Worm (Caenorhabditis elegans) whole organism, early embryonic: ENCODE results near the gene hpo-33.

Experiments used
- B0310.2 ChIP-seq: sonication (generic microtip); optimal IDR thresholded peaks from 2 replicates; lab custom pipeline; 2016; ENCODE audit warnings: mild to moderate bottlenecking, missing genetic modification characterization, missing compliant biosample characterization
- F13C5.2 ChIP-seq: sonication (generic microtip); optimal IDR thresholded peaks from 2 replicates; lab custom pipeline; 2017; ENCODE audit warnings: mild to moderate bottlenecking, missing genetic modification characterization, inconsistent platforms, missing compliant biosample characterization
- aly-1 ChIP-seq: sonication (generic microtip); optimal IDR thresholded peaks from 2 replicates; lab custom pipeline; 2016; ENCODE audit warnings: missing genetic modification characterization, missing compliant biosample characterization
- ama-1 ChIP-seq: fragments of 150-350 bp; optimal IDR thresholded peaks from 2 replicates; lab custom pipeline; 2014
- ceh-13 ChIP-seq: fragments of 200-800 bp; sonication (Bioruptor generic); optimal IDR thresholded peaks from 2 replicates; lab custom pipeline; 2018; ENCODE audit warnings: mild to moderate bottlenecking, missing genetic modification characterization, missing compliant biosample characterization
- ceh-36 ChIP-seq: sonication (generic microtip); optimal IDR thresholded peaks from 2 replicates; lab custom pipeline; 2016; ENCODE audit warnings: missing genetic modification characterization, inconsistent platforms, missing compliant biosample characterization
- ets-7 ChIP-seq: sonication (generic microtip); optimal IDR thresholded peaks from 2 replicates; lab custom pipeline; 2016; ENCODE audit warnings: missing genotype, missing genetic modification characterization, missing compliant biosample characterization
- flt-1 ChIP-seq: fragments of 200-800 bp; sonication (Bioruptor generic); IDR thresholded peaks from 2 replicates; pipeline ENCODE4 v1.3.6; 2022; ENCODE audit warnings: missing genetic modification characterization, missing compliant biosample characterization
- hmbx-1 ChIP-seq: sonication (generic microtip); optimal IDR thresholded peaks from 2 replicates; lab custom pipeline; 2016; ENCODE audit warnings: mild to moderate bottlenecking, missing genetic modification characterization, missing compliant biosample characterization
- hmg-4 ChIP-seq: fragments of 200-800 bp; sonication (Bioruptor generic); optimal IDR thresholded peaks from 2 replicates; lab custom pipeline; 2018; ENCODE audit warnings: mild to moderate bottlenecking, missing genetic modification characterization, missing compliant biosample characterization
- hnd-1 ChIP-seq: sonication (generic microtip); optimal IDR thresholded peaks from 2 replicates; lab custom pipeline; 2016; ENCODE audit warnings: missing genetic modification characterization, missing compliant biosample characterization
- pes-1 ChIP-seq: fragments of 200-800 bp; sonication (Bioruptor generic); IDR thresholded peaks from 2 replicates; pipeline ENCODE4 v1.3.6; 2022; ENCODE audit warnings: missing genetic modification reagents, missing genetic modification characterization, missing compliant biosample characterization
- scrt-1 ChIP-seq: fragments of 200-800 bp; sonication (Bioruptor generic); IDR thresholded peaks from 2 replicates; pipeline ENCODE4 v1.3.6; 2022; ENCODE audit warnings: missing genetic modification characterization, missing compliant biosample characterization
- sea-1 ChIP-seq: fragments of 200-800 bp; sonication (Bioruptor generic); conservative IDR thresholded peaks from 2 replicates; pipeline ENCODE4 v1.3.6; 2022; ENCODE audit warnings: missing genetic modification characterization, missing compliant biosample characterization
- tbx-11 ChIP-seq: fragments of 200-800 bp; sonication (Bioruptor generic); IDR thresholded peaks from 2 replicates; pipeline ENCODE4 v1.3.6; 2022; ENCODE audit warnings: missing genetic modification characterization, missing compliant biosample characterization
- tbx-37 ChIP-seq: fragments of 200-800 bp; sonication (Bioruptor generic); conservative IDR thresholded peaks from 2 replicates; pipeline ENCODE4 v1.3.6; 2022; ENCODE audit warnings: missing genetic modification reagents, missing genetic modification characterization, missing compliant biosample characterization
- tra-4 ChIP-seq: sonication (generic microtip); optimal IDR thresholded peaks from 2 replicates; lab custom pipeline; 2017; ENCODE audit warnings: missing genetic modification characterization, missing compliant biosample characterization

Gene hpo-33

ce11 chrV:17009342-17010064 lies 32.9 kb upstream of the hpo-33 start, which contains the start of the genes clc-12 and clec-240:
Gene clc-12, minus strand, starts transcription at chrV:17009388.
Gene clec-240, plus strand, starts transcription at chrV:17010014.
- no peak for TF ChIP-seq hnd-1 (tag; lab: Kevin White, UChicago)
- TF ChIP-seq F13C5.2 (tag; lab: Kevin White, UChicago): no peak
- no peak for TF ChIP-seq hmg-4 (GFP tag; lab: Kevin White, UChicago)
- no peak for TF ChIP-seq scrt-1 (GFP tag; lab: Robert Waterston, UW)
- no peak for TF ChIP-seq ceh-13 (GFP tag; lab: Kevin White, UChicago)
- TF ChIP-seq ama-1: no peak
- TF ChIP-seq tra-4 (tag; lab: Kevin White, UChicago): no peak
- TF ChIP-seq tbx-11 (GFP tag; lab: Robert Waterston, UW): no peak
- no peak for TF ChIP-seq ceh-36
- no peak for TF ChIP-seq sea-1
- TF ChIP-seq ets-7 (tag; lab: Kevin White, UChicago): no peak
- TF ChIP-seq B0310.2 (tag; lab: Kevin White, UChicago): no peak
- TF ChIP-seq aly-1 (tag; lab: Kevin White, UChicago): no peak
- TF ChIP-seq hmbx-1 (tag; lab: Kevin White, UChicago): no peak
- TF ChIP-seq flt-1 (GFP tag; lab: Robert Waterston, UW): no peak
- TF ChIP-seq pes-1 (GFP tag; lab: Robert Waterston, UW): no peak
- no peak for TF ChIP-seq tbx-37 (GFP tag; lab: Robert Waterston, UW)

- TF ChIP-seq tbx-37 (GFP tag; lab: Robert Waterston, UW) (no peak), pes-1 (GFP tag; lab: Robert Waterston, UW) (no peak), hmg-4 (GFP tag; lab: Kevin White, UChicago) (no peak), F13C5.2 (tag; lab: Kevin White, UChicago) (no peak), ceh-36 (no peak), ceh-13 (GFP tag; lab: Kevin White, UChicago) (no peak), tra-4 (tag; lab: Kevin White, UChicago) (no peak), tbx-11 (GFP tag; lab: Robert Waterston, UW) (no peak), ama-1 (no peak), flt-1 (GFP tag; lab: Robert Waterston, UW) (no peak)
Observed at ce11 chrV:17013232-17013631, 29.1 kb upstream of the hpo-33 start, which contains the start of gene clec-241. Gene clec-241, minus strand, starts transcription at chrV:17013332.

DNA sequence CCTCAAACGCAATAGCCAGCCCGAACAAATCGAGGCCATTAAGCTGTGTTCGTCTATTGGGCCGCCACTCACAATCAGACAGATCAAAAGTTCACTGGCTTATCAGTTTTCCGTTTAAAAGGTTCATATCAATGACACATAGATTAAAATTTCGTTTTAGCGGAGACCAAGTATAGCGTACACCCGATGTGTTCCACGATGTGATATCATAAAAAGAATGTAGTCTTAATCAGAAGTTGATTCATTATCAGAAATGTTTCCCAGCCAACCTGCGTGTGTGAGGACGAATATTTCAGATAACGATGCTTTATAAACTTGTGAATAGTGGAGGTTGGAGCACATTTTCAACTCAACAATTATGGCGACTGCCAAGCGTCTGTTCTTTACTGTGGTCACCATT lies 28.3 kb upstream of the hpo-33 start, which contains the start of gene clc-13:
Gene clc-13, plus strand, starts transcription at position 359 of the 400 bp plus-strand sequence.
- TF ChIP-seq F13C5.2 (tag; lab: Kevin White, UChicago): no peak
- no peak for TF ChIP-seq sea-1
- TF ChIP-seq pes-1 (GFP tag; lab: Robert Waterston, UW): no peak
- no peak for TF ChIP-seq hmbx-1 (tag; lab: Kevin White, UChicago)
- TF ChIP-seq ceh-13 (GFP tag; lab: Kevin White, UChicago): no peak
- TF ChIP-seq hmg-4 (GFP tag; lab: Kevin White, UChicago): no peak
- no peak for TF ChIP-seq ets-7 (tag; lab: Kevin White, UChicago)
- no peak for TF ChIP-seq ceh-36
- TF ChIP-seq B0310.2 (tag; lab: Kevin White, UChicago): no peak
- TF ChIP-seq aly-1 (tag; lab: Kevin White, UChicago): no peak
- no peak for TF ChIP-seq scrt-1 (GFP tag; lab: Robert Waterston, UW)
- no peak for TF ChIP-seq hnd-1 (tag; lab: Kevin White, UChicago)
- no peak for TF ChIP-seq flt-1 (GFP tag; lab: Robert Waterston, UW)
- TF ChIP-seq ama-1: no peak
- TF ChIP-seq tbx-37 (GFP tag; lab: Robert Waterston, UW): no peak
- no peak for TF ChIP-seq tra-4 (tag; lab: Kevin White, UChicago)

ce11 chrV:17016787-17017186 lies 25.6 kb upstream of the hpo-33 start, which contains the start of gene srh-97:
Gene srh-97, plus strand, starts transcription at chrV:17017087.
- TF ChIP-seq hmbx-1 (tag; lab: Kevin White, UChicago) (no peak), ceh-13 (GFP tag; lab: Kevin White, UChicago) (no peak), hnd-1 (tag; lab: Kevin White, UChicago) (no peak), hmg-4 (GFP tag; lab: Kevin White, UChicago) (no peak), scrt-1 (GFP tag; lab: Robert Waterston, UW) (no peak), tbx-37 (GFP tag; lab: Robert Waterston, UW) (no peak), sea-1 (no peak), ama-1 (no peak)

DNA sequence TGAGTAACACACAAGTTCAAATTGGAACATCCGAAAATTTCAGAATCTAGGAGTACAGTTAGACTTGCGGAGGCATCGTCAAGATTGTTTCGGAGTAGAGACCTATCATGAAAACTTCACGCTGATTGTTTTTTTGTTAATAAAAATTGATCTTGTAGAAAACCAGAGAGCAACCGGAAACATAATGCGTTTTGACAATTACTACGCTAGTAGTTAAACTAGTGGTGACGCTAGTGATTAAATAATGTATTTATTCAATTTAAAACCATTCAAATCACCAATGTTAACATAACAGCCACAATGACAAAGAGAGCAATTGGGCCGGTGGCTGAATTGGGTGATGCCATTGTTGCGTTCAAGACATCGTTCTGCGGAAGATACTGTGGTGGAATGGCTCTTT lies 22.7 kb upstream of the hpo-33 start, which contains the start of gene F49H6.17:
Gene F49H6.17, plus strand, starts transcription at position 301 of the 400 bp plus-strand sequence.
- TF ChIP-seq tbx-37 (GFP tag; lab: Robert Waterston, UW) (no peak), ceh-36 (no peak), tra-4 (tag; lab: Kevin White, UChicago) (no peak), hnd-1 (tag; lab: Kevin White, UChicago) (no peak), hmg-4 (GFP tag; lab: Kevin White, UChicago) (no peak), pes-1 (GFP tag; lab: Robert Waterston, UW) (no peak), tbx-11 (GFP tag; lab: Robert Waterston, UW) (no peak), B0310.2 (tag; lab: Kevin White, UChicago) (no peak), hmbx-1 (tag; lab: Kevin White, UChicago) (no peak), ama-1 (no peak), aly-1 (tag; lab: Kevin White, UChicago) (no peak), F13C5.2 (tag; lab: Kevin White, UChicago) (no peak), ceh-13 (GFP tag; lab: Kevin White, UChicago) (no peak), ets-7 (tag; lab: Kevin White, UChicago) (no peak), flt-1 (GFP tag; lab: Robert Waterston, UW) (no peak), scrt-1 (GFP tag; lab: Robert Waterston, UW) (no peak), sea-1 (no peak)

DNA sequence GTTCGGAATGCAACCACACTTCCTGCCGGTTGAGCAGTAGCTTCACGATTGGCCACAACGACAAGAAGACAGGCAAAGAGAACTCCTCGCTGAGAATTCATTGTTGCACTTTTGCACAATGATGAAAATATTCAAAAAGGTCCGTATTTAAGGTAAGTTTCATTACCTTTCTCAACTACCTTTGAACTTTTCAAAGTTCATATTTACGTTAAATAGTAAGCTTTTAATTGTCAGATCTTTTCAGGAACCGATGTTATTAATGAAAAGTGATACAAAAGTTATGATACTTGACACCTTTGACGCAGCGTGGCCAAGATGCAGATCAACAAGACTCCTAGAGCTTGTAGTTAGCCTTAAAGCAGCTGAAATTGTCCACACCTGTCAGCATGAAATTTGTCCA lies 21.0 kb upstream of the hpo-33 start, which contains the start of gene F49H6.12:
Gene F49H6.12, minus strand, starts transcription at position 101 of the 400 bp plus-strand sequence.
- no peak for TF ChIP-seq sea-1
- no peak for TF ChIP-seq ama-1
- TF ChIP-seq B0310.2 (tag; lab: Kevin White, UChicago): no peak
- no peak for TF ChIP-seq tbx-37 (GFP tag; lab: Robert Waterston, UW)
- no peak for TF ChIP-seq pes-1 (GFP tag; lab: Robert Waterston, UW)
- no peak for TF ChIP-seq hnd-1 (tag; lab: Kevin White, UChicago)
- TF ChIP-seq F13C5.2 (tag; lab: Kevin White, UChicago): no peak
- no peak for TF ChIP-seq tra-4 (tag; lab: Kevin White, UChicago)
- no peak for TF ChIP-seq flt-1 (GFP tag; lab: Robert Waterston, UW)
- TF ChIP-seq hmg-4 (GFP tag; lab: Kevin White, UChicago): no peak
